Fruit fly (Drosophila melanogaster): ENCODE results near the gene Akap200.
A peak's percentile ranks its signal among the peaks of the same experiment; 100 is the strongest.

Akap200 gene

dm6 chr2L:8381508-8382036 is 33.9 kb upstream of the Akap200 start, which contains the start of gene AlaRS (continued):
- TF ChIP-seq CG18476 (GFP tag; optimal IDR thresholded peaks at IDR 0.05) (peak; percentile 12), CG7839 (tag; optimal IDR thresholded peaks at IDR 0.05) (peak; percentile 46), Poxn (GFP tag; IDR thresholded peaks at IDR 0.05) (no peak), crp (GFP tag; optimal IDR thresholded peaks at IDR 0.05) (peak in 1 of 2 experiments; percentile 4), Mes4 (GFP tag; optimal IDR thresholded peaks at IDR 0.05) (no peak), gcm2 (GFP tag; optimal IDR thresholded peaks at IDR 0.05) (no peak), Optix (GFP tag; IDR thresholded peaks at IDR 0.05) (no peak), CG18599 (GFP tag; optimal IDR thresholded peaks at IDR 0.05) (peak; percentile 56), CG9876 (GFP tag; optimal IDR thresholded peaks at IDR 0.05) (no peak), trh (GFP tag; optimal IDR thresholded peaks at IDR 0.05) (no peak), Hmr (GFP tag; optimal IDR thresholded peaks at IDR 0.05) (peak; percentile 30), HLH4C (GFP tag; IDR thresholded peaks at IDR 0.05; ENCODE audit: partially characterized antibody) (peak; percentile 66), Spps (tag; optimal IDR thresholded peaks at IDR 0.05) (peak; percentile 23), Awh (GFP tag; IDR thresholded peaks at IDR 0.05) (no peak), CG1647 (GFP tag; optimal IDR thresholded peaks at IDR 0.05) (no peak), so (GFP tag; IDR thresholded peaks at IDR 0.05) (no peak), nmo (GFP tag; optimal IDR thresholded peaks at IDR 0.05) (peak; percentile 41), CG13296 (GFP tag; optimal IDR thresholded peaks at IDR 0.05) (peak; percentile 50), nerfin-1 (tag; optimal IDR thresholded peaks at IDR 0.05) (peak; percentile 30), CG17568 (GFP tag; optimal IDR thresholded peaks at IDR 0.05) (peak; percentile 29), CG9797 (GFP tag; optimal IDR thresholded peaks at IDR 0.05) (no peak), Dek (tag; optimal IDR thresholded peaks at IDR 0.05) (no peak), D19A (tag; optimal IDR thresholded peaks at IDR 0.05) (peak; percentile 19), Meics (GFP tag; optimal IDR thresholded peaks at IDR 0.05) (peak; percentile 28), hbn (GFP tag; IDR thresholded peaks at IDR 0.05; ENCODE audit: partially characterized antibody) (peak; percentile 57), NC2α (GFP tag; optimal IDR thresholded peaks at IDR 0.05) (no peak), Eip74EF (GFP tag; optimal IDR thresholded peaks at IDR 0.05) (peak in 1 of 2 experiments; percentile 9), row (GFP tag; IDR thresholded peaks at IDR 0.05) (peak; percentile 79), Dip2 (GFP tag; IDR thresholded peaks at IDR 0.05) (no peak), psq (GFP tag; optimal IDR thresholded peaks at IDR 0.05) (no peak), CoRest (tag; optimal IDR thresholded peaks at IDR 0.05) (peak; percentile 42), gfzf (GFP tag; optimal IDR thresholded peaks at IDR 0.05) (no peak), wek (GFP tag; optimal IDR thresholded peaks at IDR 0.05) (no peak), CG13123 (GFP tag; optimal IDR thresholded peaks at IDR 0.05) (no peak), CG6654 (GFP tag; optimal IDR thresholded peaks at IDR 0.05) (no peak), CG7556 (GFP tag; optimal IDR thresholded peaks at IDR 0.05) (peak; percentile 56), bowl (GFP tag; IDR thresholded peaks at IDR 0.05) (no peak), Pdp1 (GFP tag; optimal IDR thresholded peaks at IDR 0.05) (peak in 1 of 2 experiments; percentile 60), h (optimal IDR thresholded peaks at IDR 0.05) (no peak), CG8388 (GFP tag; optimal IDR thresholded peaks at IDR 0.05) (peak; percentile 37), CG14965 (GFP tag; optimal IDR thresholded peaks at IDR 0.05; ENCODE audit: borderline replicate concordance) (no peak), Atf-2 (GFP tag; optimal IDR thresholded peaks at IDR 0.05) (no peak), CG30403 (GFP tag; optimal IDR thresholded peaks at IDR 0.05) (peak; percentile 58), CG15479 (GFP tag; optimal IDR thresholded peaks at IDR 0.05) (no peak), fru (optimal IDR thresholded peaks at IDR 0.05) (no peak), dmrt99B (tag; optimal IDR thresholded peaks at IDR 0.05) (peak; percentile 27), Oli (tag; optimal IDR thresholded peaks at IDR 0.05) (peak; percentile 9), CG17328 (GFP tag; IDR thresholded peaks at IDR 0.05) (peak; percentile 23; the same call in 1 of the 2 replicates), CG5953 (GFP tag; IDR thresholded peaks at IDR 0.05) (no peak), ems (GFP tag; optimal IDR thresholded peaks at IDR 0.05) (peak; percentile 18)

Data from whole organism, embryonic.